Worm (Caenorhabditis elegans): ENCODE data around the gene T25B9.9.

T25B9.9 gene

ce11 chrIV:10815950-10816349 lies 46.5 kb downstream of the T25B9.9 start:
- TF ChIP-seq blmp-1 (tag; optimal IDR thresholded peaks at IDR 0.05), result peak; percentile 63
- no peak for TF ChIP-seq nhr-85 (tag)
- no peak for TF ChIP-seq egl-27 (tag; optimal IDR thresholded peaks at IDR 0.05)
- no peak for TF ChIP-seq lin-15B (tag; optimal IDR thresholded peaks at IDR 0.05)
- no peak for TF ChIP-seq tlp-1 (tag; optimal IDR thresholded peaks at IDR 0.05)
- TF ChIP-seq fkh-10 (GFP tag; optimal IDR thresholded peaks at IDR 0.05), result no peak
- TF ChIP-seq xbp-1 (tag; optimal IDR thresholded peaks at IDR 0.05), result no peak
- TF ChIP-seq nhr-12 (tag; optimal IDR thresholded peaks at IDR 0.05), result no peak
- TF ChIP-seq dpl-1 (GFP tag; optimal IDR thresholded peaks at IDR 0.05), result no peak
- TF ChIP-seq lin-14 (GFP tag; optimal IDR thresholded peaks at IDR 0.05), result peak; percentile 19
- TF ChIP-seq egl-13 (tag; optimal IDR thresholded peaks at IDR 0.05), result no peak
- TF ChIP-seq nhr-84 (tag; optimal IDR thresholded peaks at IDR 0.05), result no peak
- no peak for TF ChIP-seq efl-3 (GFP tag; optimal IDR thresholded peaks at IDR 0.05)
- peak; percentile 24 for TF ChIP-seq mep-1 (tag; optimal IDR thresholded peaks at IDR 0.05)

DNA sequence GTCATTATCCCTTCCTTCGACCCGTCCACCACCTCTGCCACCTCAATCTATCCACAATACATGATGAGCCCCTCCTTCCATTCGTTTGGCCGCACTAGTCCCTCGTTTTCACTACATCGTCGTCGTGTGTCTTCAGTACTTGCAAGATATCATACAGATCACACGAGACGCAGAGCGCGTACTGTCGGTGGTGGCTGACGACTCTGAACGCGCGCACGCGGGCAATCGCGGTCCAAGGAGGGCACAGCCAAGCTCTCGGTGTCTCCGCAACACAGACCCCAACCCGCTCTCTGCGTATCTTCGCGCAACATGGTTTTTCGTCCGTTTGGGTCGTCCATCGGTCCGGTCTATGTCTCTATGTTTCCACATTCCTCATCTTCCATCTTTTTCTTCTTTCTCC lies 47.6 kb downstream of the T25B9.9 start:
- TF ChIP-seq blmp-1 (tag; optimal IDR thresholded peaks at IDR 0.05) (peak; percentile 79), lin-14 (GFP tag; optimal IDR thresholded peaks at IDR 0.05) (peak; percentile 36), isw-1 (GFP tag; IDR thresholded peaks at IDR 0.05) (no peak), skn-1 (tag; optimal IDR thresholded peaks at IDR 0.05) (peak; percentile 3), C04F5.9 (tag; optimal IDR thresholded peaks at IDR 0.05) (no peak), snu-23 (GFP tag; optimal IDR thresholded peaks at IDR 0.05) (peak; percentile 14), swsn-7 (tag; optimal IDR thresholded peaks at IDR 0.05) (peak; percentile 8), mdl-1 (tag; optimal IDR thresholded peaks at IDR 0.05) (peak in 1 of 2 experiments; percentile 38), ceh-63 (GFP tag; optimal IDR thresholded peaks at IDR 0.05) (no peak), vab-15 (tag; optimal IDR thresholded peaks at IDR 0.05) (no peak), ceh-82 (tag; optimal IDR thresholded peaks at IDR 0.05) (peak in 2 of 3 experiments; percentile 3 to 22), nhr-71 (tag; optimal IDR thresholded peaks at IDR 0.05) (peak; percentile 8), rnt-1 (tag; optimal IDR thresholded peaks at IDR 0.05) (peak; percentile 19), nhr-47 (tag; optimal IDR thresholded peaks at IDR 0.05) (peak; percentile 4)

- TF ChIP-seq lin-14 (GFP tag; optimal IDR thresholded peaks at IDR 0.05) (peak; percentile 52), nhr-71 (tag; optimal IDR thresholded peaks at IDR 0.05) (peak; percentile 57), unc-86 (tag; optimal IDR thresholded peaks at IDR 0.05) (peak; percentile 14), nhr-47 (tag; optimal IDR thresholded peaks at IDR 0.05) (peak; percentile 66), nhr-11 (tag; optimal IDR thresholded peaks at IDR 0.05) (no peak), ztf-11 (tag; optimal IDR thresholded peaks at IDR 0.05) (peak in 1 of 2 experiments; percentile 27), hpl-2 (GFP tag; optimal IDR thresholded peaks at IDR 0.05) (no peak), dsc-1 (tag; optimal IDR thresholded peaks at IDR 0.05) (peak; percentile 67), egl-13 (tag; optimal IDR thresholded peaks at IDR 0.05) (peak; percentile 8), fkh-8 (tag; optimal IDR thresholded peaks at IDR 0.05) (peak; percentile 77), snpc-4 (tag; optimal IDR thresholded peaks at IDR 0.05) (no peak), mep-1 (tag; optimal IDR thresholded peaks at IDR 0.05) (peak; percentile 7), lsy-2 (tag; optimal IDR thresholded peaks at IDR 0.05) (peak in 1 of 2 experiments; percentile 17)
These were observed 49.6 kb downstream of the T25B9.9 start for ce11 chrIV:10819049-10819448.

DNA sequence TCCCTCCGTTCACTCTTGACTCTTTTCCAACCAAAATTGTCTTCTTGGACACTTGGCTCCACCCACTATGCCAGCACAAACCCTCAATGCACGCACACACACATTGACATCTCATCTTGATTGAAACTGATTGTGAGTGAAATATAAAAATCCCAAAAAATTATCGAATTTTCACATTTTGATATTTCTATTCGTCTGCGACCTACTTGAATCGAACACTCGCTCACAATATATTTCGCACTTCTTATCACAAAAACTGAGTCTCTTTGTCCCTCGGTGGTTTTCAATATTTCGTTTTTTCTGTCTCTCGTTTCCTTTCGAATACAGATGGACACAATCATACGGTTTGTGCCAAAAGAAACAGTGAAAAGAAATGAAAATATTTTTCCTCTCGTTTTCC lies 50.7 kb downstream of the T25B9.9 start:
- TF ChIP-seq blmp-1 (tag; optimal IDR thresholded peaks at IDR 0.05) (peak; percentile 12), lin-35 (GFP tag; optimal IDR thresholded peaks at IDR 0.05) (peak in 1 of 2 experiments; percentile 24), ztf-4 (tag; optimal IDR thresholded peaks at IDR 0.05) (no peak)
